Fruit fly (Drosophila melanogaster) whole organism, embryonic: ENCODE data around the gene Rtca.
A peak's percentile ranks its signal among the peaks of the same experiment; 100 is the strongest.

Experiments
- Asciz ChIP-seq: fragments of 200-800 bp; sonication (Bioruptor generic); optimal IDR thresholded peaks from 2 replicates; lab custom pipeline; 2017; ENCODE audit warnings: missing biosample characterization, mild to moderate bottlenecking, missing genetic modification characterization, missing genetic modification reagents
- CG10565 ChIP-seq: fragments of 200-800 bp; sonication (Bioruptor generic); optimal IDR thresholded peaks from 3 replicates; lab custom pipeline; 2016; ENCODE audit warnings: missing biosample characterization, mild to moderate bottlenecking, missing genetic modification characterization
- CG11560 ChIP-seq: fragments of 200-800 bp; sonication (Bioruptor generic); IDR thresholded peaks from 3 replicates; pipeline ENCODE4 v1.3.6; 2022; ENCODE audit warnings: missing biosample characterization, missing genetic modification characterization
- CG13424 ChIP-seq: fragments of 200-800 bp; sonication (Bioruptor generic); optimal IDR thresholded peaks from 2 replicates; lab custom pipeline; 2019; ENCODE audit warnings: missing biosample characterization, mild to moderate bottlenecking, missing genetic modification characterization, moderate library complexity
- CG14965 ChIP-seq: fragments of 200-800 bp; sonication (Bioruptor generic); optimal IDR thresholded peaks from 2 replicates; lab custom pipeline; 2016; ENCODE audit warnings: missing biosample characterization, missing genetic modification characterization, borderline replicate concordance
- CG17361 ChIP-seq: fragments of 200-800 bp; sonication (Bioruptor generic); IDR thresholded peaks from 3 replicates; pipeline ENCODE4 v1.3.6; 2022; ENCODE audit warnings: missing biosample characterization, missing genetic modification characterization
- CG18764 ChIP-seq: fragments of 200-800 bp; sonication (Bioruptor generic); optimal IDR thresholded peaks from 3 replicates; lab custom pipeline; 2016; ENCODE audit warnings: missing biosample characterization, missing genetic modification characterization
- CG2678 ChIP-seq: fragments of 200-800 bp; sonication (Bioruptor generic); optimal IDR thresholded peaks from 3 replicates; lab custom pipeline; 2019; ENCODE audit warnings: missing biosample characterization, mild to moderate bottlenecking, missing genetic modification characterization, moderate library complexity
- CG30403 ChIP-seq: fragments of 200-800 bp; sonication (Bioruptor generic); optimal IDR thresholded peaks from 3 replicates; lab custom pipeline; 2016; ENCODE audit warnings: missing biosample characterization, missing genetic modification characterization
- CG30431 ChIP-seq: fragments of 200-800 bp; sonication (Bioruptor generic); optimal IDR thresholded peaks from 2 replicates; lab custom pipeline; 2017; ENCODE audit warnings: missing biosample characterization, missing genetic modification characterization
- CG31224 ChIP-seq: fragments of 200-800 bp; sonication (Bioruptor generic); IDR thresholded peaks from 2 replicates; pipeline ENCODE4 v1.3.6; 2022; ENCODE audit warnings: missing biosample characterization, missing genetic modification characterization
- CG31365 ChIP-seq: fragments of 200-800 bp; sonication (Bioruptor generic); optimal IDR thresholded peaks from 2 replicates; lab custom pipeline; 2018; ENCODE audit warnings: missing biosample characterization, mild to moderate bottlenecking, missing genetic modification characterization
- CG7745 ChIP-seq: fragments of 200-800 bp; sonication (Bioruptor generic); optimal IDR thresholded peaks from 2 replicates; lab custom pipeline; 2018; ENCODE audit warnings: missing biosample characterization, mild to moderate bottlenecking, missing genetic modification characterization, moderate library complexity
- CG7839 ChIP-seq: fragments of 200-800 bp; sonication (Bioruptor generic); optimal IDR thresholded peaks from 3 replicates; lab custom pipeline; 2018; ENCODE audit warnings: missing biosample characterization, mild to moderate bottlenecking, missing genetic modification characterization, moderate library complexity
- CG9932 ChIP-seq: fragments of 200-800 bp; sonication (Bioruptor generic); IDR thresholded peaks from 2 replicates; pipeline ENCODE4 v1.3.6; 2022; ENCODE audit warnings: missing biosample characterization, missing genetic modification characterization
- CHES-1-like ChIP-seq: fragments of 200-800 bp; sonication (Bioruptor generic); optimal IDR thresholded peaks from 2 replicates; lab custom pipeline; 2016; ENCODE audit warnings: missing biosample characterization, missing genetic modification characterization
- Dp ChIP-seq: fragments of 200-800 bp; sonication (Bioruptor generic); optimal IDR thresholded peaks from 2 replicates; lab custom pipeline; 2018; ENCODE audit warnings: missing biosample characterization, mild to moderate bottlenecking, missing genetic modification characterization, moderate library complexity
- Ets97D ChIP-seq: fragments of 200-800 bp; sonication (Bioruptor generic); optimal IDR thresholded peaks from 3 replicates; lab custom pipeline; 2016; ENCODE audit warnings: missing biosample characterization, missing genetic modification characterization
- H15 ChIP-seq: fragments of 200-800 bp; sonication (Bioruptor generic); IDR thresholded peaks from 3 replicates; pipeline ENCODE4 v1.3.6; 2022; ENCODE audit warnings: missing biosample characterization, missing genetic modification characterization
- HLHmδ ChIP-seq: fragments of 200-800 bp; sonication (Bioruptor generic); optimal IDR thresholded peaks from 2 replicates; lab custom pipeline; 2018; ENCODE audit warnings: missing biosample characterization, mild to moderate bottlenecking, missing genetic modification characterization, moderate library complexity
- MESR4 ChIP-seq: fragments of 200-800 bp; sonication (Bioruptor generic); optimal IDR thresholded peaks from 2 replicates; lab custom pipeline; 2018; ENCODE audit warnings: missing biosample characterization, mild to moderate bottlenecking, missing genetic modification characterization, moderate library complexity
- Nf-YC ChIP-seq: fragments of 200-800 bp; optimal IDR thresholded peaks from 3 replicates; lab custom pipeline; 2019; ENCODE audit warnings: missing biosample characterization, mild to moderate bottlenecking, missing genetic modification characterization, moderate library complexity
- Optix ChIP-seq: fragments of 200-800 bp; sonication (Bioruptor generic); IDR thresholded peaks from 3 replicates; pipeline ENCODE4 v1.3.6; 2022; ENCODE audit warnings: missing biosample characterization, missing genetic modification characterization
- PHDP ChIP-seq: fragments of 200-800 bp; sonication (Bioruptor generic); optimal IDR thresholded peaks from 3 replicates; lab custom pipeline; 2018; ENCODE audit warnings: missing biosample characterization, mild to moderate bottlenecking, missing genetic modification characterization, moderate library complexity
- Side ChIP-seq: fragments of 200-800 bp; sonication (Bioruptor generic); optimal IDR thresholded peaks from 2 replicates; lab custom pipeline; 2016; ENCODE audit warnings: missing biosample characterization, missing genetic modification characterization
- Ssrp ChIP-seq: fragments of 200-800 bp; sonication (Bioruptor generic); optimal IDR thresholded peaks from 2 replicates; lab custom pipeline; 2018; ENCODE audit warnings: missing biosample characterization, mild to moderate bottlenecking, missing genetic modification characterization, moderate library complexity
- ash1 ChIP-seq: fragments of 200-800 bp; sonication (Bioruptor generic); optimal IDR thresholded peaks from 2 replicates; lab custom pipeline; 2018; ENCODE audit warnings: missing biosample characterization, mild to moderate bottlenecking, missing genetic modification characterization
- az2 ChIP-seq: fragments of 200-800 bp; sonication (Bioruptor generic); optimal IDR thresholded peaks from 3 replicates; lab custom pipeline; 2016; ENCODE audit warnings: missing biosample characterization, missing genetic modification characterization
- bigmax ChIP-seq: fragments of 200-800 bp; sonication (Bioruptor generic); optimal IDR thresholded peaks from 2 replicates; lab custom pipeline; 2018; ENCODE audit warnings: missing biosample characterization, mild to moderate bottlenecking, missing genetic modification characterization
- btn ChIP-seq: fragments of 200-800 bp; sonication (Bioruptor generic); optimal IDR thresholded peaks from 2 replicates; lab custom pipeline; 2016; ENCODE audit warnings: missing biosample characterization, missing genetic modification characterization
- cad ChIP-seq: fragments of >200 bp; optimal IDR thresholded peaks from 2 replicates; lab custom pipeline; 2017; ENCODE audit warnings: missing biosample characterization, missing genetic modification characterization
- cato ChIP-seq: fragments of 200-800 bp; sonication (Bioruptor generic); optimal IDR thresholded peaks from 2 replicates; lab custom pipeline; 2016; ENCODE audit warnings: missing biosample characterization, missing genetic modification characterization, borderline replicate concordance
- caup ChIP-seq: fragments of 200-800 bp; sonication (Bioruptor generic); optimal IDR thresholded peaks from 3 replicates; lab custom pipeline; 2017; ENCODE audit warnings: missing biosample characterization, mild to moderate bottlenecking, missing genetic modification characterization, moderate library complexity; ENCODE audit not compliant: severe bottlenecking
- ci ChIP-seq: fragments of 200-800 bp; sonication (Bioruptor generic); IDR thresholded peaks from 3 replicates; pipeline ENCODE4 v1.3.6; 2022; ENCODE audit warnings: missing biosample characterization, missing genetic modification characterization
- crol ChIP-seq: fragments of 200-800 bp; sonication (Bioruptor generic); IDR thresholded peaks from 2 replicates; pipeline ENCODE4 v1.3.6; 2022; ENCODE audit warnings: missing biosample characterization, missing genetic modification characterization
- dan ChIP-seq: fragments of 200-800 bp; sonication (Bioruptor generic); IDR thresholded peaks from 2 replicates; pipeline ENCODE4 v1.3.6; 2022; ENCODE audit warnings: missing biosample characterization, missing genetic modification characterization
- ewg ChIP-seq: fragments of 200-800 bp; sonication (Bioruptor generic); optimal IDR thresholded peaks from 3 replicates; lab custom pipeline; 2017; ENCODE audit warnings: mild to moderate bottlenecking, missing biosample characterization, missing genetic modification reagents, missing genetic modification characterization
- gsb-n ChIP-seq: fragments of 200-800 bp; sonication (Bioruptor generic); optimal IDR thresholded peaks from 3 replicates; lab custom pipeline; 2018; ENCODE audit warnings: missing biosample characterization, mild to moderate bottlenecking, missing genetic modification characterization
- her ChIP-seq: fragments of 200-800 bp; sonication (Bioruptor generic); optimal IDR thresholded peaks from 2 replicates; lab custom pipeline; 2016; ENCODE audit warnings: missing biosample characterization, missing genetic modification characterization
- lov ChIP-seq, 2 experiments: fragments of 200-800 bp in 1 of 2; fragments of >200 bp in 1 of 2; sonication (Bioruptor generic) in 1 of 2; IDR thresholded peaks in 1 of 2; optimal IDR thresholded peaks in 1 of 2; 2 replicates in 1 of 2; 3 replicates in 1 of 2; pipeline versions ENCODE4 v1.3.6 to Lab custom; 2017 to 2022; ENCODE audit warnings: missing biosample characterization in 1 of 2, missing genetic modification characterization in 1 of 2
- onecut ChIP-seq: fragments of 200-800 bp; sonication (Bioruptor generic); IDR thresholded peaks from 2 replicates; pipeline ENCODE4 v1.3.6; 2022; ENCODE audit warnings: missing biosample characterization, missing genetic modification characterization
- pan ChIP-seq, 4 experiments: fragments of >200 bp in 3 of 4; fragments of 200-800 bp in 1 of 4; sonication (Bioruptor generic) in 1 of 4; optimal IDR thresholded peaks in 3 of 4; IDR thresholded peaks in 1 of 4; 2 replicates each; pipeline versions ENCODE4 v1.3.6 to Lab custom; 2017 to 2022; ENCODE audit warnings: missing biosample characterization in 2 of 4, missing genetic modification characterization in 2 of 4, mixed read lengths in 1 of 4
- sc ChIP-seq, 3 experiments: fragments of >200 bp in 2 of 3; fragments of 200-800 bp in 1 of 3; sonication (Bioruptor generic) in 1 of 3; optimal IDR thresholded peaks; 2 replicates in 2 of 3; 3 replicates in 1 of 3; lab custom pipeline; 2017; ENCODE audit warnings: mild to moderate bottlenecking in 1 of 3, missing biosample characterization in 1 of 3, missing genetic modification characterization in 1 of 3, missing genetic modification reagents in 1 of 3
- schlank ChIP-seq: fragments of 200-800 bp; sonication (Bioruptor generic); optimal IDR thresholded peaks from 2 replicates; lab custom pipeline; 2018; ENCODE audit warnings: missing biosample characterization, mild to moderate bottlenecking, missing genetic modification characterization
- slbo ChIP-seq: fragments of 200-800 bp; sonication (Bioruptor generic); IDR thresholded peaks from 2 replicates; pipeline ENCODE4 v1.3.6; 2022; ENCODE audit warnings: missing biosample characterization, missing genetic modification characterization
- sr ChIP-seq: fragments of 200-800 bp; sonication (Bioruptor generic); IDR thresholded peaks from 3 replicates; pipeline ENCODE4 v1.3.6; 2022; ENCODE audit warnings: missing biosample characterization, missing genetic modification characterization
- stc ChIP-seq: fragments of 200-800 bp; sonication (Bioruptor generic); IDR thresholded peaks from 2 replicates; pipeline ENCODE4 v1.3.6; 2022; ENCODE audit warnings: missing biosample characterization, missing genetic modification characterization
- wek ChIP-seq: fragments of 200-800 bp; sonication (Bioruptor generic); optimal IDR thresholded peaks from 3 replicates; lab custom pipeline; 2018; ENCODE audit warnings: missing biosample characterization, mild to moderate bottlenecking, missing genetic modification characterization, moderate library complexity
- zfh2 ChIP-seq: fragments of 200-800 bp; sonication (Bioruptor generic); optimal IDR thresholded peaks from 2 replicates; lab custom pipeline; 2016; ENCODE audit warnings: missing biosample characterization, missing genetic modification characterization

The Rtca gene

DNA sequence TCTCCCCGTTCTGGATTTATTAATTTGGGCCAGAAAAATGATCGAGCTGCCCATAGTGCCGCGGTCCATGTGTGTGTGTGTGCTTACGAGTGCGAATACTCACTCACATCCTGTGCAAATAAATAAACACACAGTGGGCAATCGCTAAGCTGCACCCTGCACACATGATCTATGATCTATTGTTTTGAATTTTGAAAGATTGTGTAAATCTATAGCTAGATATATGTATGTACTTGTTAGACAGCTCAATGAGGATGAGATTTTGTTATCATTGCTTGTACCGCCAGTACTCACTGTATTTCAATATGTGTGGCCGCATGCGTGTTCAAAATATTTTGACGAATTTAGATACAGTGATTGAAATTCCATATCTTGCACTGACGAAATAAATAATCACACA, 10.9 kb downstream of the Rtca start:
- TF ChIP-seq sr (GFP tag; lab: Robert Waterston, UW) (no peak), CG9932 (peak; percentile 91), gsb-n (tag; lab: Kevin White, UChicago) (no peak), Side (GFP tag; lab: Kevin White, UChicago) (no peak), ci (GFP tag; lab: Robert Waterston, UW) (peak; percentile 54; the same call in 2 of the 3 replicates), crol (GFP tag; lab: Robert Waterston, UW) (no peak), CG30431 (peak; percentile 23), dan (GFP tag; lab: Robert Waterston, UW) (no peak), caup (GFP tag; lab: Kevin White, UChicago) (peak; percentile 42), Ssrp (no peak), PHDP (tag; lab: Kevin White, UChicago) (peak; percentile 62), az2 (peak; percentile 24), stc (GFP tag; lab: Robert Waterston, UW) (peak; percentile 58), Dp (no peak), btn (GFP tag; lab: Kevin White, UChicago) (no peak), ewg (GFP tag; lab: Kevin White, UChicago) (no peak), onecut (GFP tag; lab: Robert Waterston, UW) (no peak), her (GFP tag; lab: Kevin White, UChicago) (no peak), bigmax (no peak), CG10565 (no peak), CG18764 (GFP tag; lab: Kevin White, UChicago) (no peak), pan (optimal IDR thresholded peaks at IDR 0.05; lab: Kevin White, UChicago) (no peak), pan (GFP tag; optimal IDR thresholded peaks at IDR 0.05 in 1 of 2, IDR thresholded peaks at IDR 0.05 in 1 of 2) (peak in 1 of 2 experiments; percentile 59), wek (GFP tag; lab: Kevin White, UChicago) (no peak), CG2678 (tag; lab: Kevin White, UChicago) (peak; percentile 69), zfh2 (GFP tag; lab: Kevin White, UChicago) (peak; percentile 81), CG31365 (tag; lab: Kevin White, UChicago) (no peak), cato (GFP tag; lab: Kevin White, UChicago) (no peak), MESR4 (GFP tag; lab: Kevin White, UChicago) (no peak), Nf-YC (tag; lab: Kevin White, UChicago) (no peak), lov (optimal IDR thresholded peaks at IDR 0.05; lab: Kevin White, UChicago) (no peak), lov (GFP tag; IDR thresholded peaks at IDR 0.05; lab: Robert Waterston, UW) (no peak), CHES-1-like (GFP tag; lab: Kevin White, UChicago) (peak; percentile 22), CG14965 (no peak), cad (GFP tag; lab: Kevin White, UChicago) (no peak), Optix (0 out of 3 replicates have a peak, but pooled peaks have one; percentile 28), CG7839 (peak; percentile 66), CG30403 (GFP tag; lab: Kevin White, UChicago) (peak; percentile 51), schlank (tag; lab: Kevin White, UChicago) (peak; percentile 74), CG11560 (tag; lab: Robert Waterston, UW) (peak; percentile 52; the same call in 2 of the 3 replicates), CG31224 (GFP tag; lab: Robert Waterston, UW) (peak; percentile 65), Asciz (GFP tag; lab: Kevin White, UChicago) (peak; percentile 2), CG13424 (tag; lab: Kevin White, UChicago) (peak; percentile 41), CG7745 (tag; lab: Kevin White, UChicago) (no peak), H15 (GFP tag; lab: Robert Waterston, UW) (no peak), HLHmδ (GFP tag; lab: Kevin White, UChicago) (no peak), ash1 (GFP tag; lab: Kevin White, UChicago) (peak; percentile 35), slbo (peak; percentile 91), Ets97D (GFP tag; lab: Kevin White, UChicago) (no peak), sc (optimal IDR thresholded peaks at IDR 0.05; lab: Kevin White, UChicago) (no peak), sc (GFP tag; optimal IDR thresholded peaks at IDR 0.05; lab: Kevin White, UChicago) (no peak), CG17361 (GFP tag; lab: Robert Waterston, UW) (no peak)
